Worm (Caenorhabditis elegans) whole organism, midembryonic: Measurements from ENCODE around the gene F14H12.17.

ENCODE experiments used
- cog-1 ChIP-seq: sonication (generic microtip); optimal IDR thresholded peaks from 2 replicates; lab custom pipeline; 2016; ENCODE audit warnings: missing genetic modification characterization, missing compliant biosample characterization
- flt-1 ChIP-seq: fragments of 200-800 bp; sonication (Bioruptor generic); IDR thresholded peaks from 2 replicates; pipeline ENCODE4 v1.3.6; 2022; ENCODE audit warnings: missing genetic modification characterization, missing compliant biosample characterization
- klf-2 ChIP-seq: fragments of 200-800 bp; sonication (Bioruptor generic); conservative IDR thresholded peaks from 2 replicates; pipeline ENCODE4 v1.3.6; 2022; ENCODE audit warnings: missing genetic modification reagents, missing genetic modification characterization, missing compliant biosample characterization
- med-1 ChIP-seq: sonication (generic microtip); optimal IDR thresholded peaks from 2 replicates; lab custom pipeline; 2017; ENCODE audit warnings: missing genetic modification characterization, mild to moderate bottlenecking, missing compliant biosample characterization, antibody characterized with exemption, missing genetic modification reagents; ENCODE audit not compliant: insufficient read depth
- tab-1 ChIP-seq: fragments of 200-800 bp; sonication (Bioruptor generic); IDR thresholded peaks from 2 replicates; pipeline ENCODE4 v1.3.6; 2022; ENCODE audit warnings: missing genetic modification characterization, missing compliant biosample characterization
- ztf-23 ChIP-seq: fragments of 200-800 bp; sonication (Bioruptor generic); IDR thresholded peaks from 2 replicates; pipeline ENCODE4 v1.3.6; 2022; ENCODE audit warnings: missing genetic modification reagents, missing genetic modification characterization, missing compliant biosample characterization
- ztf-29 ChIP-seq: fragments of 200-800 bp; sonication (Bioruptor generic); IDR thresholded peaks from 2 replicates; pipeline ENCODE4 v1.3.6; 2022; ENCODE audit warnings: missing genetic modification reagents, missing genetic modification characterization, missing compliant biosample characterization

DNA sequence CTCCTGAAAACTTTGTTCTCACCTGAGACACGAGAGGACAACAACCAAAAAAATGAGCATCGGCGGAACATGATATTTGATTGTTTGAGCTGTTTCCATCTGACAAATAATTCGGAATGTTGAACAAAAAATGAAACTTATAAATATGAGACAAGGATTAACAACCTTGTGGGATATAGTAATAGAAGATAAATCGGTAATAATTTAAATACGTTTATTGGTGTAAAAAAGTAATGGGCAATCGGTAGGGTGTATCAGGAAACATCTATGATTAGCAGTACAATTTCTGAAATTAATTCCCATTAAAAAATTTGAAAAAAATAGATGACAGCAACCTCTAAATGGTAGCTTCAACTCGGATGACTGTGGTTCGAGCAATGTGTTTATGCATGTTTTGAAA, 4.3 kb upstream of the F14H12.17 start, which contains the start of gene R160.10:
- TF ChIP-seq ztf-23 (GFP tag; lab: Robert Waterston, UW): no peak
- no peak for TF ChIP-seq klf-2
- no peak for TF ChIP-seq cog-1 (tag; lab: Kevin White, UChicago)
- TF ChIP-seq flt-1 (GFP tag; lab: Robert Waterston, UW): no peak
- TF ChIP-seq ztf-29: no peak
- TF ChIP-seq med-1 (GFP tag; lab: Kevin White, UChicago): no peak
- no peak for TF ChIP-seq tab-1
